Worm (Caenorhabditis elegans) whole organism, L3 larva: Measurements from ENCODE around the gene ZK616.5.
A peak's percentile ranks its signal among the peaks of the same experiment; 100 is the strongest.

Experiments used
- ama-1 ChIP-seq: fragments of 150-350 bp; optimal IDR thresholded peaks from 2 replicates; lab custom pipeline; 2018
- skn-1 ChIP-seq: fragments of 150-350 bp; optimal IDR thresholded peaks from 2 replicates; lab custom pipeline; 2014; ENCODE audit warnings: missing biosample characterization, missing genetic modification characterization

- TF ChIP-seq skn-1 (tag; lab: Kevin White, UChicago) (peak; percentile 9), ama-1 (no peak)
Measured at ce11 chrIV:5364135-5364609, 27.6 kb upstream of the ZK616.5 start, which contains the start of the genes hda-6 and F41H10.4.
